Worm (Caenorhabditis elegans) whole organism, L2 larva: ENCODE measurements around the gene F23F1.6.

ENCODE experiments used
- ama-1 ChIP-seq: fragments of 150-350 bp; optimal IDR thresholded peaks from 2 replicates; lab custom pipeline; 2018; ENCODE audit warnings: inconsistent platforms
- elt-3 ChIP-seq: sonication (generic microtip); optimal IDR thresholded peaks from 2 replicates; lab custom pipeline; 2017; ENCODE audit warnings: missing biosample characterization, missing genetic modification characterization
- gmeb-1 ChIP-seq: fragments of 150-350 bp; optimal IDR thresholded peaks from 2 replicates; lab custom pipeline; 2014; ENCODE audit warnings: missing biosample characterization, missing genetic modification characterization
- lin-11 ChIP-seq: fragments of 150-350 bp; sonication (generic microtip); optimal IDR thresholded peaks from 2 replicates; lab custom pipeline; 2014; ENCODE audit warnings: missing biosample characterization, missing genetic modification characterization, inconsistent platforms, mixed read lengths
- nhr-11 ChIP-seq: fragments of 150-350 bp; optimal IDR thresholded peaks from 2 replicates; lab custom pipeline; 2014; ENCODE audit warnings: missing biosample characterization, missing genetic modification characterization
- nhr-129 ChIP-seq: fragments of 150-350 bp; optimal IDR thresholded peaks from 2 replicates; lab custom pipeline; 2014; ENCODE audit warnings: missing biosample characterization, missing genetic modification characterization
- nhr-21 ChIP-seq: fragments of 150-350 bp; optimal IDR thresholded peaks from 2 replicates; lab custom pipeline; 2014; ENCODE audit warnings: missing biosample characterization, missing genetic modification characterization
- nhr-23 ChIP-seq: fragments of 150-350 bp; optimal IDR thresholded peaks from 2 replicates; lab custom pipeline; 2014; ENCODE audit warnings: missing biosample characterization, missing genetic modification reagents, missing genetic modification characterization
- sma-3 ChIP-seq: sonication (generic microtip); optimal IDR thresholded peaks from 2 replicates; lab custom pipeline; 2016; ENCODE audit warnings: missing genetic modification reagents, missing genetic modification characterization, missing compliant biosample characterization
- unc-39 ChIP-seq: fragments of 150-350 bp; optimal IDR thresholded peaks from 2 replicates; lab custom pipeline; 2014; ENCODE audit warnings: missing biosample characterization, missing genetic modification characterization
- unc-62 ChIP-seq: fragments of 150-350 bp; optimal IDR thresholded peaks from 2 replicates; lab custom pipeline; 2014; ENCODE audit warnings: missing biosample characterization, missing genetic modification reagents, missing genetic modification characterization
- zag-1 ChIP-seq: fragments of 150-350 bp; optimal IDR thresholded peaks from 2 replicates; lab custom pipeline; 2014; ENCODE audit warnings: missing biosample characterization, missing genetic modification characterization
- ztf-11 ChIP-seq: sonication (generic microtip); optimal IDR thresholded peaks from 2 replicates; lab custom pipeline; 2017; ENCODE audit warnings: missing biosample characterization, missing genetic modification characterization

ce11 chrII:57873-58272 lies 20.8 kb upstream of the F23F1.6 start:
- TF ChIP-seq ama-1 (lab: Kevin White, UChicago) (no peak), lin-11 (tag; lab: Kevin White, UChicago) (no peak), zag-1 (tag; lab: Kevin White, UChicago) (no peak), gmeb-1 (no peak), unc-62 (no peak), sma-3 (no peak), nhr-21 (tag; lab: Kevin White, UChicago) (no peak), nhr-23 (tag; lab: Kevin White, UChicago) (no peak), nhr-11 (no peak), unc-39 (tag; lab: Kevin White, UChicago) (no peak), ztf-11 (tag; lab: Kevin White, UChicago) (no peak), nhr-129 (tag; lab: Kevin White, UChicago) (no peak), elt-3 (no peak)
